Fruit fly (Drosophila melanogaster) whole organism, embryonic: ENCODE results near the gene Son.
A peak's percentile ranks its signal among the peaks of the same experiment; 100 is the strongest.

Source experiments
- B-H1 ChIP-seq: fragments of 200-800 bp; sonication (Bioruptor generic); IDR thresholded peaks from 3 replicates; pipeline ENCODE4 v1.3.6; 2022; ENCODE audit warnings: missing biosample characterization, missing genetic modification characterization
- CG10431 ChIP-seq: fragments of 200-800 bp; sonication (Bioruptor generic); optimal IDR thresholded peaks from 3 replicates; lab custom pipeline; 2018; ENCODE audit warnings: missing biosample characterization, mild to moderate bottlenecking, missing genetic modification characterization
- CG10565 ChIP-seq: fragments of 200-800 bp; sonication (Bioruptor generic); optimal IDR thresholded peaks from 3 replicates; lab custom pipeline; 2016; ENCODE audit warnings: missing biosample characterization, mild to moderate bottlenecking, missing genetic modification characterization
- CG10979 ChIP-seq: fragments of 200-800 bp; sonication (Bioruptor generic); optimal IDR thresholded peaks from 2 replicates; lab custom pipeline; 2018; ENCODE audit warnings: missing biosample characterization, mild to moderate bottlenecking, missing genetic modification characterization, moderate library complexity
- CG12071 ChIP-seq: fragments of 200-800 bp; sonication (Bioruptor generic); optimal IDR thresholded peaks from 3 replicates; lab custom pipeline; 2018; ENCODE audit warnings: missing biosample characterization, mild to moderate bottlenecking, missing genetic modification characterization
- CG12299 ChIP-seq: fragments of 200-800 bp; sonication (Bioruptor generic); optimal IDR thresholded peaks from 2 replicates; lab custom pipeline; 2018; ENCODE audit warnings: missing biosample characterization, mild to moderate bottlenecking, missing genetic modification characterization
- CG12942 ChIP-seq: fragments of 200-800 bp; sonication (Bioruptor generic); optimal IDR thresholded peaks from 3 replicates; lab custom pipeline; 2016; ENCODE audit warnings: missing biosample characterization, missing genetic modification characterization
- CG1529 ChIP-seq: fragments of 200-800 bp; sonication (Bioruptor generic); optimal IDR thresholded peaks from 3 replicates; lab custom pipeline; 2018; ENCODE audit warnings: missing biosample characterization, missing genetic modification characterization
- CG17385 ChIP-seq: fragments of 200-800 bp; sonication (Bioruptor generic); optimal IDR thresholded peaks from 3 replicates; lab custom pipeline; 2018; ENCODE audit warnings: missing biosample characterization, mild to moderate bottlenecking, missing genetic modification characterization
- CG2120 ChIP-seq: fragments of 200-800 bp; sonication (Bioruptor generic); optimal IDR thresholded peaks from 3 replicates; lab custom pipeline; 2016; ENCODE audit warnings: missing biosample characterization, missing genetic modification characterization
- CG32767 ChIP-seq: fragments of 200-800 bp; sonication (Bioruptor generic); IDR thresholded peaks from 2 replicates; pipeline ENCODE4 v1.3.6; 2022; ENCODE audit warnings: missing biosample characterization, missing genetic modification characterization
- CG3281 ChIP-seq: fragments of 200-800 bp; sonication (Bioruptor generic); optimal IDR thresholded peaks from 3 replicates; lab custom pipeline; 2017; ENCODE audit warnings: missing biosample characterization, mild to moderate bottlenecking, missing genetic modification characterization
- CG4404 ChIP-seq: fragments of 200-800 bp; sonication (Bioruptor generic); IDR thresholded peaks from 2 replicates; pipeline ENCODE4 v1.3.6; 2022; ENCODE audit warnings: missing biosample characterization, missing genetic modification characterization
- CG6175 ChIP-seq: fragments of 200-800 bp; sonication (Bioruptor generic); IDR thresholded peaks from 3 replicates; pipeline ENCODE4 v1.3.6; 2022; ENCODE audit warnings: missing biosample characterization, missing genetic modification characterization
- CG7357 ChIP-seq: fragments of 200-800 bp; sonication (Bioruptor generic); IDR thresholded peaks from 3 replicates; pipeline ENCODE4 v1.3.6; 2022; ENCODE audit warnings: missing biosample characterization, missing genetic modification characterization
- CG7963 ChIP-seq: fragments of 200-800 bp; sonication (Bioruptor generic); IDR thresholded peaks from 3 replicates; pipeline ENCODE4 v1.3.6; 2022; ENCODE audit warnings: missing biosample characterization, missing genetic modification characterization; ENCODE audit not compliant: partially characterized antibody
- CG9727 ChIP-seq: fragments of 200-800 bp; sonication (Bioruptor generic); optimal IDR thresholded peaks from 3 replicates; lab custom pipeline; 2017; ENCODE audit warnings: missing biosample characterization, mild to moderate bottlenecking, missing genetic modification characterization
- CG9797 ChIP-seq: fragments of 200-800 bp; sonication (Bioruptor generic); optimal IDR thresholded peaks from 3 replicates; lab custom pipeline; 2018; ENCODE audit warnings: missing biosample characterization, mild to moderate bottlenecking, missing genetic modification characterization
- Chrac-16 ChIP-seq: fragments of 200-800 bp; sonication (Bioruptor generic); optimal IDR thresholded peaks from 3 replicates; lab custom pipeline; 2016; ENCODE audit warnings: missing biosample characterization, missing genetic modification characterization
- Doc3 ChIP-seq: fragments of 200-800 bp; sonication (Bioruptor generic); IDR thresholded peaks from 3 replicates; pipeline ENCODE4 v1.3.6; 2022; ENCODE audit warnings: missing biosample characterization, missing genetic modification characterization; ENCODE audit not compliant: partially characterized antibody
- E2f2 ChIP-seq: fragments of 200-800 bp; sonication (Bioruptor generic); IDR thresholded peaks from 2 replicates; pipeline ENCODE4 v1.3.6; 2022; ENCODE audit warnings: missing biosample characterization, missing genetic modification characterization
- H2.0 ChIP-seq: fragments of 200-800 bp; sonication (Bioruptor generic); IDR thresholded peaks from 2 replicates; pipeline ENCODE4 v1.3.6; 2022; ENCODE audit warnings: missing biosample characterization, missing genetic modification characterization
- HLHmδ ChIP-seq: fragments of 200-800 bp; sonication (Bioruptor generic); optimal IDR thresholded peaks from 2 replicates; lab custom pipeline; 2018; ENCODE audit warnings: missing biosample characterization, mild to moderate bottlenecking, missing genetic modification characterization, moderate library complexity
- Hand ChIP-seq: fragments of 200-800 bp; sonication (Bioruptor generic); optimal IDR thresholded peaks from 2 replicates; lab custom pipeline; 2017; ENCODE audit warnings: mild to moderate bottlenecking, missing biosample characterization, missing genetic modification reagents, missing genetic modification characterization
- Hr51 ChIP-seq, 2 experiments: fragments of 200-800 bp; sonication (Bioruptor generic); optimal IDR thresholded peaks; 2 replicates in 1 of 2; 3 replicates in 1 of 2; lab custom pipeline; 2016 to 2018; ENCODE audit warnings: missing biosample characterization in 2 of 2, missing genetic modification characterization in 2 of 2, mild to moderate bottlenecking in 1 of 2, moderate library complexity in 1 of 2
- Lhr ChIP-seq: fragments of 200-800 bp; sonication (Bioruptor generic); optimal IDR thresholded peaks from 3 replicates; lab custom pipeline; 2017; ENCODE audit warnings: mild to moderate bottlenecking, missing biosample characterization, missing genetic modification reagents, missing genetic modification characterization
- MTF-1 ChIP-seq: fragments of 200-800 bp; sonication (Bioruptor generic); optimal IDR thresholded peaks from 2 replicates; lab custom pipeline; 2018; ENCODE audit warnings: missing biosample characterization, mild to moderate bottlenecking, missing genetic modification characterization, borderline replicate concordance
- Meics ChIP-seq: fragments of 200-800 bp; sonication (Bioruptor generic); optimal IDR thresholded peaks from 2 replicates; lab custom pipeline; 2017; ENCODE audit warnings: missing biosample characterization, mild to moderate bottlenecking, missing genetic modification characterization
- NC2β ChIP-seq: fragments of 200-800 bp; sonication (Bioruptor generic); optimal IDR thresholded peaks from 2 replicates; lab custom pipeline; 2016; ENCODE audit warnings: missing biosample characterization, missing genetic modification characterization
- Rfx ChIP-seq: fragments of 200-800 bp; sonication (Bioruptor generic); IDR thresholded peaks from 2 replicates; pipeline ENCODE4 v1.3.6; 2022; ENCODE audit warnings: missing biosample characterization, missing genetic modification characterization
- Rx ChIP-seq: fragments of 200-800 bp; sonication (Bioruptor generic); IDR thresholded peaks from 2 replicates; pipeline ENCODE4 v1.3.6; 2022; ENCODE audit warnings: missing biosample characterization, missing genetic modification characterization
- Sox102F ChIP-seq: fragments of 200-800 bp; sonication (Bioruptor generic); optimal IDR thresholded peaks from 2 replicates; lab custom pipeline; 2018; ENCODE audit warnings: missing biosample characterization, mild to moderate bottlenecking, missing genetic modification characterization, moderate library complexity
- Spps ChIP-seq: fragments of 200-800 bp; sonication (Bioruptor generic); optimal IDR thresholded peaks from 2 replicates; lab custom pipeline; 2018; ENCODE audit warnings: missing biosample characterization, mild to moderate bottlenecking, missing genetic modification characterization
- Sry-δ ChIP-seq: fragments of 200-800 bp; sonication (Bioruptor generic); optimal IDR thresholded peaks from 2 replicates; lab custom pipeline; 2016; ENCODE audit warnings: missing biosample characterization, missing genetic modification characterization
- al ChIP-seq: fragments of 200-800 bp; sonication (Bioruptor generic); IDR thresholded peaks from 2 replicates; pipeline ENCODE4 v1.3.6; 2022; ENCODE audit warnings: missing biosample characterization, missing genetic modification characterization
- ap ChIP-seq: fragments of 200-800 bp; sonication (Bioruptor generic); IDR thresholded peaks from 2 replicates; pipeline ENCODE4 v1.3.6; 2022; ENCODE audit warnings: missing biosample characterization, missing genetic modification characterization
- az2 ChIP-seq: fragments of 200-800 bp; sonication (Bioruptor generic); optimal IDR thresholded peaks from 3 replicates; lab custom pipeline; 2016; ENCODE audit warnings: missing biosample characterization, missing genetic modification characterization
- crol ChIP-seq: fragments of 200-800 bp; sonication (Bioruptor generic); IDR thresholded peaks from 2 replicates; pipeline ENCODE4 v1.3.6; 2022; ENCODE audit warnings: missing biosample characterization, missing genetic modification characterization
- ems ChIP-seq: fragments of 200-800 bp; sonication (Bioruptor generic); optimal IDR thresholded peaks from 3 replicates; lab custom pipeline; 2016; ENCODE audit warnings: missing biosample characterization, missing genetic modification characterization
- ewg ChIP-seq: fragments of 200-800 bp; sonication (Bioruptor generic); optimal IDR thresholded peaks from 3 replicates; lab custom pipeline; 2017; ENCODE audit warnings: mild to moderate bottlenecking, missing biosample characterization, missing genetic modification reagents, missing genetic modification characterization
- inv ChIP-seq: fragments of 200-800 bp; sonication (Bioruptor generic); IDR thresholded peaks from 2 replicates; pipeline ENCODE4 v1.3.6; 2022; ENCODE audit warnings: missing biosample characterization, missing genetic modification characterization; ENCODE audit not compliant: partially characterized antibody
- kni ChIP-seq: fragments of 200-800 bp; sonication (Bioruptor generic); optimal IDR thresholded peaks from 3 replicates; lab custom pipeline; 2017; ENCODE audit warnings: mild to moderate bottlenecking, missing biosample characterization, missing genetic modification reagents, missing genetic modification characterization
- lilli ChIP-seq: fragments of 200-800 bp; sonication (Bioruptor generic); optimal IDR thresholded peaks from 3 replicates; lab custom pipeline; 2016; ENCODE audit warnings: missing biosample characterization, missing genetic modification characterization
- pb ChIP-seq: fragments of 200-800 bp; sonication (Bioruptor generic); optimal IDR thresholded peaks from 3 replicates; lab custom pipeline; 2016; ENCODE audit warnings: missing biosample characterization, missing genetic modification characterization
- pho ChIP-seq: fragments of 200-800 bp; sonication (Bioruptor generic); optimal IDR thresholded peaks from 2 replicates; lab custom pipeline; 2016; ENCODE audit warnings: missing biosample characterization, missing genetic modification characterization
- sisA ChIP-seq: fragments of 200-800 bp; sonication (Bioruptor generic); IDR thresholded peaks from 2 replicates; pipeline ENCODE4 v1.3.6; 2022; ENCODE audit warnings: missing biosample characterization, missing genetic modification characterization
- so ChIP-seq: fragments of 200-800 bp; sonication (Bioruptor generic); IDR thresholded peaks from 3 replicates; pipeline ENCODE4 v1.3.6; 2022; ENCODE audit warnings: missing biosample characterization, missing genetic modification characterization
- tna ChIP-seq: fragments of 200-800 bp; sonication (Bioruptor generic); IDR thresholded peaks from 2 replicates; pipeline ENCODE4 v1.3.6; 2022; ENCODE audit warnings: missing biosample characterization, missing genetic modification characterization; ENCODE audit not compliant: partially characterized antibody
- zf30C ChIP-seq: fragments of 200-800 bp; sonication (Bioruptor generic); optimal IDR thresholded peaks from 3 replicates; lab custom pipeline; 2018; ENCODE audit warnings: missing biosample characterization, mild to moderate bottlenecking, missing genetic modification characterization

Gene Son

DNA sequence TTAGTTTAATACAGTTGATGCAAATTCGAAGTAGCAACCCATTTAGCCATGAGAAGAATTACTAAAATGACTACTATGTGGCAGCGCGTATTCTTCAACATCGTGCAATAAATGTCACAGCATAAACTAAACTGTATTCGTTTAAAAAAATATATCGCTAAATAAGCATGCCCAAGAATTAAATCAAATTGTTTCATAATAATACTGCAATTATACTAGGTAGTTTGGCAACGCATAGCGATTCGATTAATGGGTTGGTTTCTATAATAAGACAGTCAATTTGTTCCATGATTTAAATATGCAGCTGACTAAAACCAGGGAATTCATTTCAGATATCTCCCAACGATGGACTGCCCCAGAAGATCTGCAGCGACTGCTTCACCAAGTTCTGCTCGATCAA lies 5.3 kb downstream of the Son start, which contains the start of gene CG33654:
CG33654 (minus strand) TSS at position 101 of the 400 bp plus-strand sequence.
- no peak for TF ChIP-seq HLHmδ (GFP tag; lab: Kevin White, UChicago)
- no peak for TF ChIP-seq pb (GFP tag; lab: Kevin White, UChicago)
- TF ChIP-seq B-H1 (GFP tag; lab: Robert Waterston, UW): no peak
- no peak for TF ChIP-seq CG9727 (GFP tag; lab: Kevin White, UChicago)
- TF ChIP-seq Doc3 (GFP tag; lab: Robert Waterston, UW): no peak
- TF ChIP-seq CG7357 (GFP tag; lab: Robert Waterston, UW): no peak
- TF ChIP-seq NC2β (GFP tag; lab: Kevin White, UChicago): no peak
- no peak for TF ChIP-seq ewg (GFP tag; lab: Kevin White, UChicago)
- no peak for TF ChIP-seq CG3281 (GFP tag; lab: Kevin White, UChicago)
- TF ChIP-seq CG2120: no peak
- no peak for TF ChIP-seq CG12071 (GFP tag; lab: Kevin White, UChicago)
- TF ChIP-seq CG10431 (GFP tag; lab: Kevin White, UChicago): no peak
- no peak for TF ChIP-seq Chrac-16 (GFP tag; lab: Kevin White, UChicago)
- no peak for TF ChIP-seq ems
- TF ChIP-seq CG12299: no peak
- TF ChIP-seq lilli (GFP tag; lab: Kevin White, UChicago): no peak
- no peak for TF ChIP-seq CG6175 (GFP tag; lab: Robert Waterston, UW)
- TF ChIP-seq Hr51 (GFP tag; optimal IDR thresholded peaks at IDR 0.05; lab: Kevin White, UChicago): no peak
- TF ChIP-seq CG10979 (tag; lab: Kevin White, UChicago): no peak

DNA sequence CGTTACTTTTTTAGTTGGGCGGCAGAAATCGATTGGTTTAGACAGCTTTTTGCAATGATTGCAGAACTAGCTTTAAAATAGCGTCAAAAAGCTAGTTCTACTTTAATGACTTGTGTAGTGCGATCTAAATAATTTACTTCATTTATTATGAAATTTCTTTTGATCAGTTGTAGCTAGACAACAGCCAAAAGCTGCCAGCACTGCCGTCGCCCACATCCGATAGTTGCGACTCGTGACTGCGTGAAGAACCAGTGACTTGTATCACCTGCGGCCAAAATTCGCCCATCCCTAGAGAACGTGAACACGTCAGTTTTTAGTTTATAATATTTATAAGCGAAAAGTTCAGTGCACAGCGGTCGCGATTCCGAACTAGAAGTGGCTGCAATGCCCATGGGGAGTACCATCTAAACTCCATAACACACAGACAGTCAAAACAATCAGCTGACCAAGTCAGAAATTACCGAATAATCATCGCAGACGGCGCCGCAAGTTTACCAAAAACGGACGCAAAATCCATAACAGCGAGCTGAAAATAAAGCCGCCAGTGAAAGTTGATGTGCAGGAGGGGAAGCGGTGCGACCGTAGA lies 8.9 kb downstream of the Son start, which contains the start of gene P58IPK:
P58IPK (plus strand) TSS at position 280 of the 586 bp plus-strand sequence.
- TF ChIP-seq CG32767 (GFP tag; lab: Robert Waterston, UW) (no peak), Sox102F (no peak), Rfx (peak; percentile 89), Hand (GFP tag; lab: Kevin White, UChicago) (no peak), crol (peak; percentile 38; the same call in 1 of the 2 replicates), CG17385 (GFP tag; lab: Kevin White, UChicago) (peak; percentile 4), MTF-1 (GFP tag; lab: Kevin White, UChicago) (peak; percentile 1), Lhr (GFP tag; lab: Kevin White, UChicago) (peak; percentile 65), inv (peak; percentile 96), CG7963 (GFP tag; lab: Robert Waterston, UW) (peak; percentile 90), Meics (GFP tag; lab: Kevin White, UChicago) (peak; percentile 56), HLHmδ (GFP tag; lab: Kevin White, UChicago) (no peak), so (GFP tag; lab: Robert Waterston, UW) (no peak), CG4404 (peak; percentile 50; the same call in 1 of the 2 replicates), CG10565 (GFP tag; lab: Kevin White, UChicago) (no peak), ap (GFP tag; lab: Robert Waterston, UW) (0 out of 2 replicates have a peak, but pooled peaks have one; percentile 9), sisA (peak; percentile 64), pho (GFP tag; lab: Kevin White, UChicago) (peak; percentile 75), zf30C (GFP tag; lab: Kevin White, UChicago) (no peak), az2 (GFP tag; lab: Kevin White, UChicago) (peak; percentile 64), E2f2 (GFP tag; lab: Robert Waterston, UW) (peak; percentile 80), Sry-δ (peak; percentile 97), kni (GFP tag; lab: Kevin White, UChicago) (peak; percentile 22), Spps (tag; lab: Kevin White, UChicago) (no peak), al (peak; percentile 52), CG12942 (peak; percentile 47), CG9797 (GFP tag; lab: Kevin White, UChicago) (peak; percentile 49), tna (GFP tag; lab: Robert Waterston, UW) (peak; percentile 88), H2.0 (GFP tag; lab: Robert Waterston, UW) (peak; percentile 59), CG1529 (no peak), Rx (GFP tag; lab: Robert Waterston, UW) (peak; percentile 64; the same call in 1 of the 2 replicates)
